Worm (Caenorhabditis elegans) whole organism, mixed stage, embryonic: ENCODE data around the gene snf-9.
"Not testable (repeated sequence)": the region's sequence is repeated elsewhere in the genome, so short reads cannot be mapped to it uniquely, and the experiment has no call there.

Experiments
- blmp-1 ChIP-seq: fragments of 150-350 bp; optimal IDR thresholded peaks from 2 replicates; lab custom pipeline; 2014; ENCODE audit warnings: missing biosample characterization, missing genetic modification characterization
- drap-1 ChIP-seq: fragments of 200-800 bp; sonication (Bioruptor generic); optimal IDR thresholded peaks from 3 replicates; lab custom pipeline; 2018; ENCODE audit warnings: mild to moderate bottlenecking, missing genetic modification characterization, missing compliant biosample characterization
- lin-13 ChIP-seq: fragments of 150-350 bp; optimal IDR thresholded peaks from 2 replicates; lab custom pipeline; 2014; ENCODE audit warnings: missing biosample characterization, missing genetic modification characterization
- nhr-12 ChIP-seq: fragments of 150-350 bp; optimal IDR thresholded peaks from 2 replicates; lab custom pipeline; 2014; ENCODE audit warnings: missing biosample characterization, missing genetic modification characterization
- nhr-237 ChIP-seq: fragments of 150-350 bp; optimal IDR thresholded peaks from 2 replicates; lab custom pipeline; 2014; ENCODE audit warnings: missing biosample characterization, missing genetic modification characterization
- snpc-4 ChIP-seq: fragments of 150-350 bp; optimal IDR thresholded peaks from 2 replicates; lab custom pipeline; 2014; ENCODE audit warnings: missing biosample characterization, missing genetic modification characterization
- unc-39 ChIP-seq: fragments of 150-350 bp; optimal IDR thresholded peaks from 2 replicates; lab custom pipeline; 2014; ENCODE audit warnings: missing biosample characterization, missing genetic modification characterization
- unc-62 ChIP-seq: fragments of 150-350 bp; optimal IDR thresholded peaks from 2 replicates; lab custom pipeline; 2014; ENCODE audit warnings: missing biosample characterization, missing genetic modification reagents, missing genetic modification characterization

DNA sequence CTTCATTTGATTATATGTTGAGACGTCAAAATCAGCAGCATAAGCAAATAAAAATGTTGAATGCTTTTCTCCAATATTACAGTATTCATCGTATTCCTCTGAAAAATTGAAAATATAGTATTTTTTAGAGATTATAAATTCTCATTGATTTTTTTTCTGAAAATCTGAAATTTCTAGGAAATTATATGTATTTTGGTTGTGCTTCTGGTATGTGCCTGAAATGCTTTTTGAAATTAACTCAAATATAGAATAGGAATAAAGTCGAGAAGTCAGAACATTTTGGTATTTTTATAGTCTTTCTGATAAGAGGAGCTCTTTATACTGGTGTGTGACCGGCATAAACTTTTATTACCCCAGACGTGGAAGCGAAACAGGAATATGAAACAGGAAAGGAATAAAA, 4.7 kb upstream of the snf-9 start, which contains the start of gene T28F3.8:
- not testable (repeated sequence) for TF ChIP-seq drap-1; nhr-237 (tag; lab: Kevin White, UChicago); unc-62 (GFP tag; lab: Kevin White, UChicago); lin-13 (tag; lab: Kevin White, UChicago); nhr-12; unc-39; snpc-4; blmp-1 (tag; lab: Kevin White, UChicago)
